Fruit fly (Drosophila melanogaster) whole organism, prepupa: ENCODE measurements around the gene NfI.

ENCODE experiments used
- Blimp-1 ChIP-seq: fragments of 200-800 bp; sonication (Bioruptor generic); optimal IDR thresholded peaks from 3 replicates; lab custom pipeline; 2017; ENCODE audit warnings: missing biosample characterization, missing genetic modification characterization, mild to moderate bottlenecking, moderate library complexity, missing genetic modification reagents
- CG10631 ChIP-seq: fragments of 200-800 bp; sonication (Bioruptor generic); optimal IDR thresholded peaks from 2 replicates; lab custom pipeline; 2016; ENCODE audit warnings: missing biosample characterization, missing genetic modification characterization
- CG10669 ChIP-seq: fragments of 200-800 bp; sonication (Bioruptor generic); optimal IDR thresholded peaks from 3 replicates; lab custom pipeline; 2018; ENCODE audit warnings: missing biosample characterization, mild to moderate bottlenecking, missing genetic modification characterization, moderate library complexity
- CG15336 ChIP-seq: fragments of 200-800 bp; sonication (Bioruptor generic); IDR thresholded peaks from 2 replicates; pipeline ENCODE4 v1.3.6; 2022; ENCODE audit warnings: missing biosample characterization, missing genetic modification characterization
- CG4318 ChIP-seq: fragments of 200-800 bp; sonication (Bioruptor generic); optimal IDR thresholded peaks from 3 replicates; lab custom pipeline; 2017; ENCODE audit warnings: missing biosample characterization, mild to moderate bottlenecking, missing genetic modification characterization
- CG6808 ChIP-seq: fragments of 200-800 bp; sonication (Bioruptor generic); optimal IDR thresholded peaks from 3 replicates; lab custom pipeline; 2017; ENCODE audit warnings: missing biosample characterization, missing genetic modification characterization, mild to moderate bottlenecking, moderate library complexity, missing genetic modification reagents
- Gug ChIP-seq: fragments of 200-800 bp; sonication (Bioruptor generic); IDR thresholded peaks from 2 replicates; pipeline ENCODE4 v1.3.6; 2022; ENCODE audit warnings: missing biosample characterization, missing genetic modification characterization
- Hr38 ChIP-seq: sonication (Bioruptor generic); optimal IDR thresholded peaks from 2 replicates; lab custom pipeline; 2016; ENCODE audit warnings: missing biosample characterization, missing genetic modification characterization
- Hr4 ChIP-seq: fragments of 200-800 bp; sonication (Bioruptor generic); optimal IDR thresholded peaks from 3 replicates; lab custom pipeline; 2016; ENCODE audit warnings: missing biosample characterization, missing genetic modification characterization
- Sox102F ChIP-seq: fragments of 200-800 bp; sonication (Bioruptor generic); optimal IDR thresholded peaks from 2 replicates; lab custom pipeline; 2016; ENCODE audit warnings: missing biosample characterization, mild to moderate bottlenecking, missing genetic modification characterization
- Sox14 ChIP-seq: fragments of 200-800 bp; sonication (Bioruptor generic); optimal IDR thresholded peaks from 3 replicates; lab custom pipeline; 2016; ENCODE audit warnings: missing biosample characterization, missing genetic modification characterization
- Sox15 ChIP-seq: fragments of 200-800 bp; sonication (Bioruptor generic); optimal IDR thresholded peaks from 3 replicates; lab custom pipeline; 2016; ENCODE audit warnings: missing biosample characterization, missing genetic modification characterization
- salr ChIP-seq, 2 experiments: fragments of 200-800 bp; sonication (Bioruptor generic); optimal IDR thresholded peaks; 3 replicates each; lab custom pipeline; 2016 to 2018; ENCODE audit warnings: missing biosample characterization in 2 of 2, missing genetic modification characterization in 2 of 2, mild to moderate bottlenecking in 1 of 2
- vri ChIP-seq: fragments of 200-800 bp; sonication (Bioruptor generic); optimal IDR thresholded peaks from 3 replicates; lab custom pipeline; 2016; ENCODE audit warnings: missing biosample characterization, mild to moderate bottlenecking, missing genetic modification characterization

- TF ChIP-seq Gug (GFP tag; lab: Robert Waterston, UW) = no peak
- no peak for TF ChIP-seq vri (GFP tag; lab: Kevin White, UChicago)
- no peak for TF ChIP-seq Sox15 (GFP tag; lab: Kevin White, UChicago)
- TF ChIP-seq CG10631 (GFP tag; lab: Kevin White, UChicago) = no peak
- no peak for TF ChIP-seq Blimp-1 (GFP tag; lab: Kevin White, UChicago)
- TF ChIP-seq CG15336 = no peak
- TF ChIP-seq Sox14 (GFP tag; lab: Kevin White, UChicago) = no peak
- TF ChIP-seq CG10669 = no peak
- TF ChIP-seq salr (GFP tag; optimal IDR thresholded peaks at IDR 0.05; lab: Kevin White, UChicago) = no peak
- no peak for TF ChIP-seq CG4318 (GFP tag; lab: Kevin White, UChicago)
- no peak for TF ChIP-seq Sox102F
- no peak for TF ChIP-seq Hr38 (GFP tag; lab: Kevin White, UChicago)
- TF ChIP-seq Hr4 (GFP tag; lab: Kevin White, UChicago) = no peak
- TF ChIP-seq CG6808 (GFP tag; lab: Kevin White, UChicago) = no peak
These were observed 37.5 kb upstream of the NfI start, which contains the start of gene Zip102B for dm6 chr4:313696-314104.
